Worm (Caenorhabditis elegans) whole organism, L4 larva: ENCODE results near the gene pqn-96.

Source experiments
- F49E8.2 ChIP-seq: sonication (generic microtip); optimal IDR thresholded peaks from 2 replicates; lab custom pipeline; 2016; ENCODE audit warnings: missing compliant biosample characterization, mild to moderate bottlenecking, missing genetic modification characterization, borderline replicate concordance
- aha-1 ChIP-seq: fragments of 150-350 bp; peaks from one replicate; lab custom pipeline; 2014; ENCODE audit warnings: missing biosample characterization, missing genetic modification characterization
- fos-1 ChIP-seq: fragments of 150-350 bp; optimal IDR thresholded peaks from 2 replicates; lab custom pipeline; 2014; ENCODE audit warnings: missing biosample characterization, missing genetic modification characterization
- lin-13 ChIP-seq: fragments of 150-350 bp; optimal IDR thresholded peaks from 2 replicates; lab custom pipeline; 2014; ENCODE audit warnings: missing biosample characterization, missing genetic modification reagents, missing genetic modification characterization
- mdl-1 ChIP-seq, 2 experiments: fragments of 150-350 bp in 1 of 2; sonication (generic microtip) in 1 of 2; optimal IDR thresholded peaks; 2 replicates each; lab custom pipeline; 2014 to 2017; ENCODE audit warnings: missing biosample characterization in 2 of 2, missing genetic modification characterization in 2 of 2
- mes-2 ChIP-seq: sonication (generic microtip); optimal IDR thresholded peaks from 2 replicates; lab custom pipeline; 2016; ENCODE audit warnings: missing genotype, mild to moderate bottlenecking, missing genetic modification characterization, missing compliant biosample characterization; ENCODE audit not compliant: poor library complexity, severe bottlenecking
- nhr-11 ChIP-seq: fragments of 150-350 bp; optimal IDR thresholded peaks from 2 replicates; lab custom pipeline; 2014; ENCODE audit warnings: missing biosample characterization, missing genetic modification characterization
- skn-1 ChIP-seq: fragments of 150-350 bp; optimal IDR thresholded peaks from 2 replicates; lab custom pipeline; 2014; ENCODE audit warnings: missing biosample characterization, missing genetic modification characterization

DNA sequence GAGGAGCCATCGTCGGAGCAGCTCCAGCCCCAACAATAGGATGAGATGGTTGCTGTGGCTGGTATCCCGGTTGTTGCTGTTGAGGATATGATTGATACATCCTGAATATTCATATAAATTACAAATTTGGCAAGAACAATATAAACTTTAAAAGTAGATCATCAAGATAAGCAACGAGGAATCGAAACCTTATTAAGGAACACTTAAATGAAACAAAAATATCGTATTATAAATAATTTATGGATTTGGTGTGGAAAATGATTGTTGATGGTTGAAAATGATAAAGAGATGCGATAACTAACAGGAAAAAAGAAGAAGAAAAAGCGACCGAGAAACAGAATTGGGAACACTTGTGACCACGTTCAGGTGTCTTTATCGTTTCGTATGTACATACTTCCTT lies at the start of gene pqn-96:
- TF ChIP-seq skn-1 (tag; lab: Kevin White, UChicago) (no peak), nhr-11 (tag; lab: Kevin White, UChicago) (no peak), lin-13 (no peak), fos-1 (tag; lab: Kevin White, UChicago) (no peak), mes-2 (no peak), mdl-1 (tag; optimal IDR thresholded peaks at IDR 0.05; lab: Kevin White, UChicago) (no peak), F49E8.2 (tag; lab: Kevin White, UChicago) (no peak), aha-1 (tag; lab: Kevin White, UChicago) (no peak)
